Worm (Caenorhabditis elegans) whole organism, L1 larva: Measurements from ENCODE around the gene F53B3.5.

ENCODE experiments used
- alr-1 ChIP-seq: fragments of 200-800 bp; sonication (Bioruptor generic); optimal IDR thresholded peaks from 2 replicates; lab custom pipeline; 2018; ENCODE audit warnings: borderline replicate concordance, mild to moderate bottlenecking, missing genetic modification characterization, missing compliant biosample characterization
- aly-2 ChIP-seq: fragments of 150-350 bp; optimal IDR thresholded peaks from 2 replicates; lab custom pipeline; 2014; ENCODE audit warnings: missing biosample characterization, missing genetic modification characterization
- ama-1 ChIP-seq: fragments of 150-350 bp; optimal IDR thresholded peaks from 2 replicates; lab custom pipeline; 2014
- dpl-1 ChIP-seq, 3 experiments: fragments of 150-350 bp in 2 of 3; sonication (generic microtip) in 1 of 3; optimal IDR thresholded peaks; 2 replicates each; lab custom pipeline; 2014 to 2017; ENCODE audit warnings: missing biosample characterization in 3 of 3, missing genetic modification characterization in 3 of 3, missing genetic modification reagents in 3 of 3
- egl-27 ChIP-seq, 2 experiments: fragments of 150-350 bp in 1 of 2; sonication (generic microtip); optimal IDR thresholded peaks; 3 replicates each; lab custom pipeline; 2017 to 2018; ENCODE audit warnings: missing biosample characterization in 2 of 2, missing genetic modification characterization in 2 of 2, missing genetic modification reagents in 2 of 2
- ets-5 ChIP-seq: fragments of 200-800 bp; sonication (Bioruptor generic); IDR thresholded peaks from 2 replicates; pipeline ENCODE4 v1.3.6; 2022; ENCODE audit warnings: missing genetic modification characterization, missing compliant biosample characterization
- nhr-237 ChIP-seq: fragments of 150-350 bp; optimal IDR thresholded peaks from 2 replicates; lab custom pipeline; 2014; ENCODE audit warnings: missing biosample characterization, missing genetic modification characterization
- nhr-76 ChIP-seq: sonication (generic microtip); optimal IDR thresholded peaks from 2 replicates; lab custom pipeline; 2017; ENCODE audit warnings: missing biosample characterization, missing genetic modification characterization
- skn-1 ChIP-seq: fragments of 150-350 bp; optimal IDR thresholded peaks from 2 replicates; lab custom pipeline; 2014; ENCODE audit warnings: missing biosample characterization, missing genetic modification characterization
- sup-37 ChIP-seq: fragments of 200-800 bp; sonication (Bioruptor generic); optimal IDR thresholded peaks from 2 replicates; lab custom pipeline; 2018; ENCODE audit warnings: mild to moderate bottlenecking, missing genetic modification characterization, missing compliant biosample characterization
- unc-98 ChIP-seq: fragments of 200-800 bp; sonication (Bioruptor generic); IDR thresholded peaks from 2 replicates; pipeline ENCODE4 v1.3.6; 2022; ENCODE audit warnings: missing genetic modification characterization, missing compliant biosample characterization

ce11 chrX:2898256-2898655 lies 18.9 kb upstream of the F53B3.5 start, which contains the start of gene F52B10.3:
- TF ChIP-seq sup-37 = no peak
- TF ChIP-seq aly-2 (tag; lab: Kevin White, UChicago) = no peak
- no peak for TF ChIP-seq dpl-1 (GFP tag; optimal IDR thresholded peaks at IDR 0.05; lab: Kevin White, UChicago)
- no peak for TF ChIP-seq ama-1 (lab: Kevin White, UChicago)
- TF ChIP-seq alr-1 (tag; lab: Kevin White, UChicago) = no peak
- no peak for TF ChIP-seq skn-1 (tag; lab: Kevin White, UChicago)
- TF ChIP-seq egl-27 (tag; optimal IDR thresholded peaks at IDR 0.05; lab: Kevin White, UChicago) = no peak
- no peak for TF ChIP-seq unc-98 (GFP tag; lab: Robert Waterston, UW)
- TF ChIP-seq nhr-76 (tag; lab: Kevin White, UChicago) = no peak
- no peak for TF ChIP-seq ets-5
- no peak for TF ChIP-seq nhr-237 (tag; lab: Kevin White, UChicago)
